Worm (Caenorhabditis elegans) whole organism, L1 larva: Measurements from ENCODE around the gene slc-25A26.

ENCODE experiments used
- F16B12.6 ChIP-seq: fragments of 150-350 bp; optimal IDR thresholded peaks from 2 replicates; lab custom pipeline; 2014; ENCODE audit warnings: missing biosample characterization, missing genetic modification characterization
- Y116A8C.19 ChIP-seq: sonication (generic microtip); optimal IDR thresholded peaks from 2 replicates; lab custom pipeline; 2016; ENCODE audit warnings: missing compliant biosample characterization, missing genetic modification characterization, borderline replicate concordance
- aha-1 ChIP-seq: fragments of 150-350 bp; optimal IDR thresholded peaks from 2 replicates; lab custom pipeline; 2014; ENCODE audit warnings: missing biosample characterization, missing genetic modification characterization
- alr-1 ChIP-seq: fragments of 200-800 bp; sonication (Bioruptor generic); optimal IDR thresholded peaks from 2 replicates; lab custom pipeline; 2018; ENCODE audit warnings: borderline replicate concordance, mild to moderate bottlenecking, missing genetic modification characterization, missing compliant biosample characterization
- aly-2 ChIP-seq: fragments of 150-350 bp; optimal IDR thresholded peaks from 2 replicates; lab custom pipeline; 2014; ENCODE audit warnings: missing biosample characterization, missing genetic modification characterization
- ama-1 ChIP-seq: fragments of 150-350 bp; optimal IDR thresholded peaks from 2 replicates; lab custom pipeline; 2014
- blmp-1 ChIP-seq: fragments of 150-350 bp; optimal IDR thresholded peaks from 2 replicates; lab custom pipeline; 2014; ENCODE audit warnings: missing biosample characterization, missing genetic modification characterization
- ceh-90 ChIP-seq: sonication (generic microtip); optimal IDR thresholded peaks from 2 replicates; lab custom pipeline; 2016; ENCODE audit warnings: missing genetic modification characterization, missing compliant biosample characterization
- ces-1 ChIP-seq: fragments of 150-350 bp; optimal IDR thresholded peaks from 2 replicates; lab custom pipeline; 2014; ENCODE audit warnings: missing biosample characterization, missing genetic modification reagents, missing genetic modification characterization
- dsc-1 ChIP-seq: sonication (generic microtip); optimal IDR thresholded peaks from 2 replicates; lab custom pipeline; 2016; ENCODE audit warnings: mild to moderate bottlenecking, missing genetic modification characterization, missing compliant biosample characterization
- efl-3 ChIP-seq: fragments of 200-800 bp; sonication (Bioruptor generic); optimal IDR thresholded peaks from 2 replicates; lab custom pipeline; 2018; ENCODE audit warnings: mild to moderate bottlenecking, missing genetic modification characterization, missing compliant biosample characterization
- egl-27 ChIP-seq, 2 experiments: fragments of 150-350 bp in 1 of 2; sonication (generic microtip); optimal IDR thresholded peaks; 3 replicates each; lab custom pipeline; 2017 to 2018; ENCODE audit warnings: missing biosample characterization in 2 of 2, missing genetic modification characterization in 2 of 2, missing genetic modification reagents in 2 of 2
- elt-2 ChIP-seq: sonication (generic microtip); optimal IDR thresholded peaks from 2 replicates; lab custom pipeline; 2016; ENCODE audit warnings: missing genetic modification characterization, mild to moderate bottlenecking, inconsistent platforms, missing compliant biosample characterization, missing genetic modification reagents
- elt-3 ChIP-seq, 6 experiments: fragments of 150-350 bp in 1 of 6; sonication (generic microtip); optimal IDR thresholded peaks; 2 replicates each; lab custom pipeline; 2017 to 2018; ENCODE audit warnings: missing biosample characterization in 6 of 6, missing genetic modification characterization in 6 of 6, inconsistent platforms in 1 of 6
- ets-5 ChIP-seq: fragments of 200-800 bp; sonication (Bioruptor generic); IDR thresholded peaks from 2 replicates; pipeline ENCODE4 v1.3.6; 2022; ENCODE audit warnings: missing genetic modification characterization, missing compliant biosample characterization
- fkh-10 ChIP-seq: sonication (generic microtip); optimal IDR thresholded peaks from 2 replicates; lab custom pipeline; 2017; ENCODE audit warnings: missing biosample characterization, missing genetic modification reagents, missing genetic modification characterization
- fkh-4 ChIP-seq: sonication (generic microtip); optimal IDR thresholded peaks from 2 replicates; lab custom pipeline; 2016; ENCODE audit warnings: missing compliant biosample characterization, missing genetic modification characterization, borderline replicate concordance
- fos-1 ChIP-seq: fragments of 150-350 bp; optimal IDR thresholded peaks from 2 replicates; lab custom pipeline; 2014; ENCODE audit warnings: missing biosample characterization, missing genetic modification characterization
- irx-1 ChIP-seq: sonication (generic microtip); optimal IDR thresholded peaks from 2 replicates; lab custom pipeline; 2016; ENCODE audit warnings: missing genetic modification characterization, missing compliant biosample characterization
- isw-1 ChIP-seq: fragments of 200-800 bp; sonication (Bioruptor generic); IDR thresholded peaks from 2 replicates; pipeline ENCODE4 v1.3.6; 2022; ENCODE audit warnings: missing genetic modification characterization, missing compliant biosample characterization
- jun-1 ChIP-seq: fragments of 150-350 bp; optimal IDR thresholded peaks from 2 replicates; lab custom pipeline; 2014; ENCODE audit warnings: missing biosample characterization, missing genetic modification reagents, missing genetic modification characterization
- lin-14 ChIP-seq: fragments of 200-800 bp; sonication (Bioruptor generic); optimal IDR thresholded peaks from 2 replicates; lab custom pipeline; 2018; ENCODE audit warnings: mild to moderate bottlenecking, missing genetic modification characterization, moderate library complexity, missing compliant biosample characterization
- lin-39 ChIP-seq: fragments of 150-350 bp; optimal IDR thresholded peaks from 2 replicates; lab custom pipeline; 2014; ENCODE audit warnings: missing biosample characterization, missing genetic modification reagents, missing genetic modification characterization
- lir-3 ChIP-seq: sonication (generic microtip); optimal IDR thresholded peaks from 2 replicates; lab custom pipeline; 2016; ENCODE audit warnings: mild to moderate bottlenecking, missing genetic modification characterization, moderate library complexity, missing compliant biosample characterization; ENCODE audit not compliant: poor library complexity
- lsy-2 ChIP-seq, 2 experiments: fragments of 150-350 bp; optimal IDR thresholded peaks; 2 replicates each; lab custom pipeline; 2014; ENCODE audit warnings: missing biosample characterization in 2 of 2, missing genetic modification characterization in 2 of 2
- mab-9 ChIP-seq: fragments of 200-800 bp; sonication (Bioruptor generic); IDR thresholded peaks from 2 replicates; pipeline ENCODE4 v1.3.6; 2022; ENCODE audit warnings: missing genetic modification reagents, missing genetic modification characterization, missing compliant biosample characterization
- nhr-11 ChIP-seq: fragments of 150-350 bp; optimal IDR thresholded peaks from 2 replicates; lab custom pipeline; 2014; ENCODE audit warnings: missing biosample characterization, missing genetic modification characterization
- nhr-19 ChIP-seq: fragments of 200-800 bp; sonication (Bioruptor generic); conservative IDR thresholded peaks from 2 replicates; pipeline ENCODE4 v1.3.6; 2022; ENCODE audit warnings: missing genetic modification characterization, missing compliant biosample characterization
- nhr-28 ChIP-seq: fragments of 150-350 bp; optimal IDR thresholded peaks from 2 replicates; lab custom pipeline; 2014; ENCODE audit warnings: missing biosample characterization, missing genetic modification characterization
- nhr-76 ChIP-seq: sonication (generic microtip); optimal IDR thresholded peaks from 2 replicates; lab custom pipeline; 2017; ENCODE audit warnings: missing biosample characterization, missing genetic modification characterization
- nhr-77 ChIP-seq: fragments of 150-350 bp; optimal IDR thresholded peaks from 2 replicates; lab custom pipeline; 2014; ENCODE audit warnings: missing biosample characterization, missing genetic modification characterization
- nhr-85 ChIP-seq: sonication (generic microtip); peaks from one replicate; lab custom pipeline; 2016; ENCODE audit warnings: missing genetic modification characterization, inconsistent platforms, missing compliant biosample characterization
- nhr-90 ChIP-seq: sonication (generic microtip); optimal IDR thresholded peaks from 2 replicates; lab custom pipeline; 2016; ENCODE audit warnings: mild to moderate bottlenecking, missing genetic modification characterization, missing compliant biosample characterization; ENCODE audit not compliant: poor library complexity
- pqm-1 ChIP-seq: sonication (generic microtip); optimal IDR thresholded peaks from 3 replicates; lab custom pipeline; 2017; ENCODE audit warnings: missing biosample characterization, missing genetic modification characterization
- skn-1 ChIP-seq: fragments of 150-350 bp; optimal IDR thresholded peaks from 2 replicates; lab custom pipeline; 2014; ENCODE audit warnings: missing biosample characterization, missing genetic modification characterization
- snpc-4 ChIP-seq: fragments of 150-350 bp; optimal IDR thresholded peaks from 2 replicates; lab custom pipeline; 2014; ENCODE audit warnings: missing biosample characterization, missing genetic modification characterization
- snu-23 ChIP-seq: sonication (generic microtip); optimal IDR thresholded peaks from 2 replicates; lab custom pipeline; 2016; ENCODE audit warnings: missing genetic modification characterization, missing compliant biosample characterization
- sox-4 ChIP-seq: sonication (generic microtip); optimal IDR thresholded peaks from 2 replicates; lab custom pipeline; 2016; ENCODE audit warnings: missing genetic modification characterization, missing compliant biosample characterization
- sptf-1 ChIP-seq: fragments of 150-350 bp; optimal IDR thresholded peaks from 2 replicates; lab custom pipeline; 2014; ENCODE audit warnings: missing biosample characterization, missing genetic modification characterization
- sup-37 ChIP-seq: fragments of 200-800 bp; sonication (Bioruptor generic); optimal IDR thresholded peaks from 2 replicates; lab custom pipeline; 2018; ENCODE audit warnings: mild to moderate bottlenecking, missing genetic modification characterization, missing compliant biosample characterization
- swsn-7 ChIP-seq: sonication (generic microtip); optimal IDR thresholded peaks from 2 replicates; lab custom pipeline; 2016; ENCODE audit warnings: missing genetic modification characterization, missing compliant biosample characterization
- unc-130 ChIP-seq: fragments of 150-350 bp; optimal IDR thresholded peaks from 2 replicates; lab custom pipeline; 2017; ENCODE audit warnings: missing biosample characterization, missing genetic modification characterization, inconsistent platforms
- unc-86 ChIP-seq: sonication (generic microtip); optimal IDR thresholded peaks from 2 replicates; lab custom pipeline; 2016; ENCODE audit warnings: missing genetic modification characterization, missing compliant biosample characterization
- unc-98 ChIP-seq: fragments of 200-800 bp; sonication (Bioruptor generic); IDR thresholded peaks from 2 replicates; pipeline ENCODE4 v1.3.6; 2022; ENCODE audit warnings: missing genetic modification characterization, missing compliant biosample characterization
- zip-4 ChIP-seq: fragments of 200-800 bp; sonication (Bioruptor generic); optimal IDR thresholded peaks from 2 replicates; lab custom pipeline; 2018; ENCODE audit warnings: mild to moderate bottlenecking, missing genetic modification characterization, moderate library complexity, missing compliant biosample characterization
- ztf-11 ChIP-seq, 2 experiments: sonication (generic microtip); optimal IDR thresholded peaks; 2 replicates each; lab custom pipeline; 2016 to 2017; ENCODE audit warnings: missing genetic modification characterization in 2 of 2, missing biosample characterization in 1 of 2, missing compliant biosample characterization in 1 of 2
- ztf-4 ChIP-seq: fragments of 150-350 bp; optimal IDR thresholded peaks from 2 replicates; lab custom pipeline; 2014; ENCODE audit warnings: missing biosample characterization, missing genetic modification characterization

The slc-25A26 gene

ce11 chrIV:8973249-8973958 lies 43.2 kb downstream of the slc-25A26 start, which contains the start of gene C53B4.3 (continued):
- peak; percentile 12 for TF ChIP-seq efl-3
- peak; percentile 75 for TF ChIP-seq unc-98 (GFP tag; lab: Robert Waterston, UW)
- TF ChIP-seq nhr-11, result no peak
- no peak for TF ChIP-seq nhr-77 (tag; lab: Kevin White, UChicago)
- peak; percentile 96 for TF ChIP-seq lir-3
- no peak for TF ChIP-seq aly-2 (tag; lab: Kevin White, UChicago)
- TF ChIP-seq mab-9 (GFP tag; lab: Robert Waterston, UW), result peak; percentile 82
- peak; percentile 63 for TF ChIP-seq lin-39 (tag; lab: Kevin White, UChicago)
- peak in 1 of 6 experiments; percentile 23 for TF ChIP-seq elt-3 (tag; optimal IDR thresholded peaks at IDR 0.05; lab: Kevin White, UChicago)
- peak in 1 of 2 experiments; percentile 96 for TF ChIP-seq ztf-11 (tag; optimal IDR thresholded peaks at IDR 0.05; lab: Kevin White, UChicago)
- peak; percentile 95 for TF ChIP-seq nhr-90 (tag; lab: Kevin White, UChicago)
- TF ChIP-seq swsn-7 (tag; lab: Kevin White, UChicago), result peak; percentile 91
- peak; percentile 56 for TF ChIP-seq blmp-1 (tag; lab: Kevin White, UChicago)
- TF ChIP-seq fkh-4 (tag; lab: Kevin White, UChicago), result peak; percentile 97
- TF ChIP-seq pqm-1 (tag; lab: Kevin White, UChicago), result no peak
- peak; percentile 12 for TF ChIP-seq jun-1 (tag; lab: Kevin White, UChicago)
- peak; percentile 32 for TF ChIP-seq sup-37 (GFP tag; lab: Kevin White, UChicago)
- peak; percentile 97 for TF ChIP-seq irx-1 (tag; lab: Kevin White, UChicago)
- peak; percentile 98 for TF ChIP-seq ceh-90 (tag; lab: Kevin White, UChicago)
- TF ChIP-seq egl-27 (tag; optimal IDR thresholded peaks at IDR 0.05; lab: Kevin White, UChicago), result no peak
- no peak for TF ChIP-seq fkh-10
- TF ChIP-seq nhr-85, result peak; percentile 96
- peak; percentile 96 for TF ChIP-seq dsc-1
- TF ChIP-seq nhr-76 (tag; lab: Kevin White, UChicago), result no peak
- peak; percentile 64 for TF ChIP-seq snpc-4 (tag; lab: Kevin White, UChicago)
- no peak for TF ChIP-seq ama-1 (lab: Kevin White, UChicago)
- peak; percentile 55 for TF ChIP-seq elt-2 (tag; lab: Kevin White, UChicago)
- TF ChIP-seq fos-1, result no peak
- peak; percentile 41 for TF ChIP-seq ztf-4 (tag; lab: Kevin White, UChicago)
- TF ChIP-seq Y116A8C.19 (tag; lab: Kevin White, UChicago), result peak; percentile 89
- TF ChIP-seq sox-4 (tag; lab: Kevin White, UChicago), result peak; percentile 95
- TF ChIP-seq F16B12.6 (tag; lab: Kevin White, UChicago), result no peak
- no peak for TF ChIP-seq nhr-28 (tag; lab: Kevin White, UChicago)
- no peak for TF ChIP-seq sptf-1 (tag; lab: Kevin White, UChicago)

- TF ChIP-seq aly-2 (tag; lab: Kevin White, UChicago), result no peak
- TF ChIP-seq nhr-11, result no peak
- peak; percentile 27 for TF ChIP-seq unc-130
- TF ChIP-seq snu-23, result peak; percentile 67
- TF ChIP-seq F16B12.6 (tag; lab: Kevin White, UChicago), result no peak
- no peak for TF ChIP-seq skn-1 (tag; lab: Kevin White, UChicago)
- peak; percentile 74 for TF ChIP-seq nhr-19 (GFP tag; lab: Robert Waterston, UW)
- no peak for TF ChIP-seq mab-9 (GFP tag; lab: Robert Waterston, UW)
- no peak for TF ChIP-seq zip-4 (GFP tag; lab: Kevin White, UChicago)
- peak; percentile 54 to 68 for TF ChIP-seq lsy-2 (tag; optimal IDR thresholded peaks at IDR 0.05; lab: Kevin White, UChicago)
- no peak for TF ChIP-seq nhr-77 (tag; lab: Kevin White, UChicago)
- no peak for TF ChIP-seq unc-86 (tag; lab: Kevin White, UChicago)
- no peak for TF ChIP-seq efl-3
- TF ChIP-seq alr-1 (tag; lab: Kevin White, UChicago), result no peak
- no peak for TF ChIP-seq sox-4 (tag; lab: Kevin White, UChicago)
- no peak for TF ChIP-seq isw-1 (GFP tag; lab: Robert Waterston, UW)
- TF ChIP-seq egl-27 (tag; optimal IDR thresholded peaks at IDR 0.05; lab: Kevin White, UChicago), result no peak
- no peak for TF ChIP-seq irx-1 (tag; lab: Kevin White, UChicago)
- peak; percentile 48 for TF ChIP-seq lin-39 (tag; lab: Kevin White, UChicago)
- TF ChIP-seq nhr-76 (tag; lab: Kevin White, UChicago), result no peak
- TF ChIP-seq ama-1 (lab: Kevin White, UChicago), result no peak
- TF ChIP-seq ces-1, result no peak
- no peak for TF ChIP-seq snpc-4 (tag; lab: Kevin White, UChicago)
- TF ChIP-seq dsc-1, result no peak
- no peak for TF ChIP-seq blmp-1 (tag; lab: Kevin White, UChicago)
- peak; percentile 79 for TF ChIP-seq lin-14 (GFP tag; lab: Kevin White, UChicago)
- no peak for TF ChIP-seq aha-1 (tag; lab: Kevin White, UChicago)
- no peak for TF ChIP-seq ets-5 (GFP tag; lab: Robert Waterston, UW)
These were observed 44.5 kb downstream of the slc-25A26 start for ce11 chrIV:8974543-8975330.
